Fruit fly (Drosophila melanogaster): ENCODE results near the gene mthl10.

DNA sequence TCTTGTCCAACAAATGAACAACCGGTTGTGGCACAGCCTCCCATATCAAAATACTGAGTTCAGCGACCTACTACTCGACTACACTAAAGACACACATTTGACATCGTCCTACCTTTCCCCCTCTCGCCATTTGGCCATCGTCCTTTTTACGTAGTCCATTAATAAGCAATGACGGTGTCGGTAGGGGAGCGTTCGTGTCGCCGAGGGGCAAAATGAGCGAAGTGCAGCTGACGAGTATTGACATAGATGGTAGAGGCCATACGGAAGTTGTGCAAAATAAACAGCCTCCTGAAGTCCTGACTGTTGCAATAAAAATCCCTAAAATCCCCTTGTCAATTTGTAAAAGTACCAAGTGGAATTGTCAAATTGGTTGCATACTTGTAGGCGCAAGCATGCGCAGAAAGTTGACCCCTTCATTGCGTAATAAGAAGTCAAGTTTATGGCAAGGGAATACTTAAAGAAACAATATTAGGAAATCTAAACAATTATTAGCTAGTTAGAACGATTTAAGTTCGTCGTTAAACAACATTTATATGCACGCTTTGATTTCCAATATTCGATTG, 51.1 kb downstream of the mthl10 start:
- TF ChIP-seq Blimp-1 (GFP tag; optimal IDR thresholded peaks at IDR 0.05) (no peak), Camta (GFP tag; optimal IDR thresholded peaks at IDR 0.05) (no peak), pan (optimal IDR thresholded peaks at IDR 0.05) (no peak), pan (GFP tag; optimal IDR thresholded peaks at IDR 0.05 in 1 of 2, IDR thresholded peaks at IDR 0.05 in 1 of 2) (no peak), Hr78 (GFP tag; optimal IDR thresholded peaks at IDR 0.05) (peak in 1 of 2 experiments; percentile 100), Hr51 (GFP tag; optimal IDR thresholded peaks at IDR 0.05) (no peak), Atf6 (GFP tag; IDR thresholded peaks at IDR 0.05) (no peak), CG42726 (GFP tag; IDR thresholded peaks at IDR 0.05; ENCODE audit: partially characterized antibody) (no peak), CG18011 (GFP tag; optimal IDR thresholded peaks at IDR 0.05) (no peak), caup (GFP tag; optimal IDR thresholded peaks at IDR 0.05; ENCODE audit: severe bottlenecking) (no peak), CG8359 (GFP tag; optimal IDR thresholded peaks at IDR 0.05; ENCODE audit: borderline replicate concordance) (no peak), CG31388 (GFP tag; optimal IDR thresholded peaks at IDR 0.05) (no peak), grn (GFP tag; optimal IDR thresholded peaks at IDR 0.05) (no peak), CG8765 (GFP tag; IDR thresholded peaks at IDR 0.05) (no peak), CG30431 (GFP tag; optimal IDR thresholded peaks at IDR 0.05) (no peak)
